Worm (Caenorhabditis elegans) whole organism, young adult: ENCODE measurements around the gene epic-3.
A peak's percentile ranks its signal among the peaks of the same experiment; 100 is the strongest.

Experiments used
- B0035.1 ChIP-seq: sonication (generic microtip); optimal IDR thresholded peaks from 2 replicates; lab custom pipeline; 2016; ENCODE audit warnings: missing genetic modification characterization, mild to moderate bottlenecking, missing compliant biosample characterization, missing genotype, missing genetic modification reagents
- B0336.3 ChIP-seq: fragments of 200-800 bp; sonication (Bioruptor generic); IDR thresholded peaks from 2 replicates; pipeline ENCODE4 v1.3.6; 2022; ENCODE audit warnings: missing genetic modification characterization, missing compliant biosample characterization
- D2030.7 ChIP-seq: fragments of 200-800 bp; sonication (Bioruptor generic); IDR thresholded peaks from 2 replicates; pipeline ENCODE4 v1.3.6; 2022; ENCODE audit warnings: missing genetic modification reagents, missing genetic modification characterization, missing compliant biosample characterization
- F23B12.7 ChIP-seq: sonication (generic microtip); optimal IDR thresholded peaks from 2 replicates; lab custom pipeline; 2017; ENCODE audit warnings: missing genetic modification characterization, mild to moderate bottlenecking, missing compliant biosample characterization, antibody characterized with exemption, moderate library complexity; ENCODE audit not compliant: insufficient read depth
- F55B11.4 ChIP-seq: sonication (generic microtip); optimal IDR thresholded peaks from 2 replicates; lab custom pipeline; 2016; ENCODE audit warnings: missing compliant biosample characterization, missing genetic modification characterization, borderline replicate concordance; ENCODE audit not compliant: insufficient read depth
- K11D2.4 ChIP-seq: fragments of 200-800 bp; sonication (Bioruptor generic); IDR thresholded peaks from 2 replicates; pipeline ENCODE4 v1.3.6; 2022; ENCODE audit warnings: missing genetic modification reagents, missing genetic modification characterization, missing compliant biosample characterization
- T07F8.4 ChIP-seq: sonication (generic microtip); optimal IDR thresholded peaks from 2 replicates; lab custom pipeline; 2016; ENCODE audit warnings: mild to moderate bottlenecking, missing genetic modification characterization, moderate library complexity, missing compliant biosample characterization
- Y67H2A.10 ChIP-seq: fragments of 200-800 bp; sonication (Bioruptor generic); conservative IDR thresholded peaks from 2 replicates; pipeline ENCODE4 v1.3.6; 2022; ENCODE audit warnings: missing genetic modification reagents, missing genetic modification characterization, missing compliant biosample characterization
- aptf-2 ChIP-seq: fragments of 200-800 bp; sonication (Bioruptor generic); conservative IDR thresholded peaks from 2 replicates; pipeline ENCODE4 v1.3.6; 2022; ENCODE audit warnings: missing genetic modification reagents, missing genetic modification characterization, missing compliant biosample characterization
- bed-2 ChIP-seq: fragments of 200-800 bp; sonication (Bioruptor generic); IDR thresholded peaks from 2 replicates; pipeline ENCODE4 v1.3.6; 2022; ENCODE audit warnings: missing genetic modification reagents, missing genetic modification characterization, missing compliant biosample characterization
- cebp-1 ChIP-seq, 2 experiments: fragments of 200-800 bp in 1 of 2; sonication (Bioruptor generic) in 1 of 2; sonication (generic microtip) in 1 of 2; IDR thresholded peaks in 1 of 2; optimal IDR thresholded peaks in 1 of 2; 2 replicates each; pipeline versions ENCODE4 v1.3.6 to Lab custom; 2017 to 2022; ENCODE audit warnings: missing compliant biosample characterization in 2 of 2, missing genetic modification characterization in 2 of 2, mild to moderate bottlenecking in 1 of 2, missing genetic modification reagents in 1 of 2, moderate library complexity in 1 of 2
- ceh-100 ChIP-seq: fragments of 200-800 bp; sonication (Bioruptor generic); IDR thresholded peaks from 2 replicates; pipeline ENCODE4 v1.3.6; 2022; ENCODE audit warnings: missing genetic modification reagents, missing genetic modification characterization, missing compliant biosample characterization
- ceh-40 ChIP-seq: fragments of 200-800 bp; sonication (Bioruptor generic); IDR thresholded peaks from 2 replicates; pipeline ENCODE4 v1.3.6; 2022; ENCODE audit warnings: missing genetic modification characterization, missing compliant biosample characterization
- chd-7 ChIP-seq: sonication (generic microtip); optimal IDR thresholded peaks from 2 replicates; lab custom pipeline; 2016; ENCODE audit warnings: mild to moderate bottlenecking, missing genetic modification characterization, moderate library complexity, missing compliant biosample characterization
- die-1 ChIP-seq: sonication (generic microtip); optimal IDR thresholded peaks from 2 replicates; lab custom pipeline; 2016; ENCODE audit warnings: missing genotype, mild to moderate bottlenecking, missing genetic modification characterization, missing compliant biosample characterization
- efl-1 ChIP-seq: fragments of 150-350 bp; optimal IDR thresholded peaks from 2 replicates; lab custom pipeline; 2014; ENCODE audit warnings: missing biosample characterization, missing genetic modification reagents, missing genetic modification characterization
- egl-44 ChIP-seq: fragments of 200-800 bp; sonication (Bioruptor generic); IDR thresholded peaks from 2 replicates; pipeline ENCODE4 v1.3.6; 2022; ENCODE audit warnings: missing genetic modification reagents, missing genetic modification characterization, missing compliant biosample characterization
- egrh-3 ChIP-seq: fragments of 200-800 bp; sonication (Bioruptor generic); IDR thresholded peaks from 2 replicates; pipeline ENCODE4 v1.3.6; 2022; ENCODE audit warnings: missing genetic modification reagents, missing genetic modification characterization, missing compliant biosample characterization
- ekl-4 ChIP-seq: fragments of 200-800 bp; sonication (Bioruptor generic); IDR thresholded peaks from 2 replicates; pipeline ENCODE4 v1.3.6; 2022; ENCODE audit warnings: missing genetic modification reagents, missing genetic modification characterization, missing compliant biosample characterization
- fkh-3 ChIP-seq: sonication (generic microtip); optimal IDR thresholded peaks from 2 replicates; lab custom pipeline; 2016; ENCODE audit warnings: mild to moderate bottlenecking, missing genetic modification characterization, missing compliant biosample characterization
- hlh-12 ChIP-seq: sonication (generic microtip); optimal IDR thresholded peaks from 2 replicates; lab custom pipeline; 2016; ENCODE audit warnings: missing genetic modification characterization, missing compliant biosample characterization
- hlh-26 ChIP-seq: fragments of 200-800 bp; sonication (Bioruptor generic); conservative IDR thresholded peaks from 2 replicates; pipeline ENCODE4 v1.3.6; 2022; ENCODE audit warnings: missing genetic modification reagents, missing genetic modification characterization, missing compliant biosample characterization
- let-607 ChIP-seq, 2 experiments: fragments of 200-800 bp in 1 of 2; sonication (Bioruptor generic) in 1 of 2; sonication (generic microtip) in 1 of 2; optimal IDR thresholded peaks; 2 replicates each; lab custom pipeline; 2016 to 2018; ENCODE audit warnings: mild to moderate bottlenecking in 2 of 2, missing compliant biosample characterization in 2 of 2, missing genetic modification characterization in 2 of 2, moderate library complexity in 2 of 2, missing genotype in 1 of 2
- lin-40 ChIP-seq: sonication (generic microtip); optimal IDR thresholded peaks from 2 replicates; lab custom pipeline; 2016; ENCODE audit warnings: missing genetic modification characterization, mild to moderate bottlenecking, missing compliant biosample characterization, missing genotype, missing genetic modification reagents
- lir-1 ChIP-seq: fragments of 200-800 bp; sonication (Bioruptor generic); conservative IDR thresholded peaks from 2 replicates; pipeline ENCODE4 v1.3.6; 2022; ENCODE audit warnings: missing genetic modification reagents, missing genetic modification characterization, missing compliant biosample characterization
- madf-6 ChIP-seq: fragments of 200-800 bp; sonication (Bioruptor generic); IDR thresholded peaks from 2 replicates; pipeline ENCODE4 v1.3.6; 2022; ENCODE audit warnings: missing genetic modification reagents, missing genetic modification characterization, missing compliant biosample characterization
- mes-4 ChIP-seq: sonication (generic microtip); optimal IDR thresholded peaks from 2 replicates; lab custom pipeline; 2016; ENCODE audit warnings: missing genotype, missing genetic modification characterization, missing compliant biosample characterization
- mxl-1 ChIP-seq: sonication (generic microtip); optimal IDR thresholded peaks from 2 replicates; lab custom pipeline; 2016; ENCODE audit warnings: missing genetic modification characterization, missing compliant biosample characterization
- nfya-2 ChIP-seq: fragments of 200-800 bp; sonication (Bioruptor generic); IDR thresholded peaks from 2 replicates; pipeline ENCODE4 v1.3.6; 2022; ENCODE audit warnings: missing genetic modification reagents, missing genetic modification characterization, missing compliant biosample characterization
- nhr-120 ChIP-seq: fragments of 200-800 bp; sonication (Bioruptor generic); IDR thresholded peaks from 2 replicates; pipeline ENCODE4 v1.3.6; 2022; ENCODE audit warnings: missing genetic modification characterization, missing compliant biosample characterization
- nhr-179 ChIP-seq: sonication (generic microtip); optimal IDR thresholded peaks from 2 replicates; lab custom pipeline; 2016; ENCODE audit warnings: mild to moderate bottlenecking, missing genetic modification characterization, missing compliant biosample characterization
- nhr-27 ChIP-seq: fragments of 200-800 bp; sonication (Bioruptor generic); optimal IDR thresholded peaks from 2 replicates; lab custom pipeline; 2018; ENCODE audit warnings: mild to moderate bottlenecking, missing genetic modification characterization, moderate library complexity, missing compliant biosample characterization
- nhr-90 ChIP-seq: sonication (generic microtip); optimal IDR thresholded peaks from 2 replicates; lab custom pipeline; 2016; ENCODE audit warnings: missing genotype, mild to moderate bottlenecking, missing genetic modification characterization, missing compliant biosample characterization
- repo-1 ChIP-seq: sonication (generic microtip); optimal IDR thresholded peaks from 2 replicates; lab custom pipeline; 2017; ENCODE audit warnings: mild to moderate bottlenecking, missing genetic modification characterization, missing compliant biosample characterization
- sea-2 ChIP-seq: fragments of 200-800 bp; sonication (Bioruptor generic); IDR thresholded peaks from 2 replicates; pipeline ENCODE4 v1.3.6; 2022; ENCODE audit warnings: missing genetic modification characterization, missing compliant biosample characterization
- snpc-1.3 ChIP-seq: sonication (generic microtip); optimal IDR thresholded peaks from 2 replicates; lab custom pipeline; 2017; ENCODE audit warnings: missing genetic modification characterization, mild to moderate bottlenecking, missing compliant biosample characterization, antibody characterized with exemption, moderate library complexity, missing genotype, missing genetic modification reagents; ENCODE audit not compliant: insufficient read depth
- somi-1 ChIP-seq: fragments of 200-800 bp; sonication (Bioruptor generic); optimal IDR thresholded peaks from 2 replicates; lab custom pipeline; 2018; ENCODE audit warnings: mild to moderate bottlenecking, missing genetic modification characterization, missing compliant biosample characterization
- zfh-2 ChIP-seq: fragments of 200-800 bp; sonication (Bioruptor generic); conservative IDR thresholded peaks from 2 replicates; pipeline ENCODE4 v1.3.6; 2022; ENCODE audit warnings: missing genetic modification reagents, missing genetic modification characterization, missing compliant biosample characterization
- ztf-22 ChIP-seq: fragments of 200-800 bp; sonication (Bioruptor generic); optimal IDR thresholded peaks from 2 replicates; lab custom pipeline; 2018; ENCODE audit warnings: mild to moderate bottlenecking, missing genetic modification characterization, moderate library complexity, missing compliant biosample characterization
- ztf-6 ChIP-seq: fragments of 200-800 bp; sonication (Bioruptor generic); IDR thresholded peaks from 2 replicates; pipeline ENCODE4 v1.3.6; 2022; ENCODE audit warnings: missing genetic modification reagents, missing genetic modification characterization, missing compliant biosample characterization

Gene epic-3

ce11 chrIV:1753481-1753880 is 29.3 kb upstream of the epic-3 start, which contains the start of gene Y41D4A.3:
TSS of gene Y41D4A.3 (plus strand) at chrIV:1753781.
- TF ChIP-seq ztf-6: no peak
- TF ChIP-seq, all 124 proteins: peak for 0

DNA sequence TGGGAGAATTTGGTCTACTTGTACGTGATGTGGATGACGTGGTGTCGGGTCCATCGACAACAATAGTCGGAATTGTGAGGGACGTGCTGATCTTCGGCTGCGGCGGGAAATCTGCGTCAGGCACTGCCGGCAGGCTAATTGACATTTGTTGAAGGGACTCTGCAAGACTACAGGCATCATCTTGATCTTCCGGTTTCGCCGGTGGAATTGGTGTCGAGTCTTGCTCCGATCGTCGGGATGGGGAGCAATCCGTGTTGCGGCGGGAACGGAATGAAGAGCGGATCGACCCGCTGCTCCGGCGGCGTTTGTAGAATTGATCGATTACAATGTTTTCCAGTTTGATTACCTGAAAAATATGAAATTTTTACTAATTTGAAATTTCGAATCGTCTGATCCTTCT is 28.3 kb upstream of the epic-3 start:
- peak; percentile 71 for TF ChIP-seq zfh-2 (GFP tag; lab: Robert Waterston, UW)
- no peak for TF ChIP-seq nhr-27
- TF ChIP-seq, all 124 proteins: peak for 1

- TF ChIP-seq cebp-1 (GFP tag; IDR thresholded peaks at IDR 0.05; lab: Robert Waterston, UW): no peak
- peak; percentile 28 for TF ChIP-seq cebp-1 (tag; optimal IDR thresholded peaks at IDR 0.05; lab: Kevin White, UChicago)
- TF ChIP-seq madf-6 (GFP tag; lab: Robert Waterston, UW): peak; percentile 40; the same call in 1 of the 2 replicates
- TF ChIP-seq T07F8.4 (tag; lab: Kevin White, UChicago): no peak
- TF ChIP-seq egrh-3 (GFP tag; lab: Robert Waterston, UW): peak; percentile 38; the same call in 1 of the 2 replicates
- TF ChIP-seq K11D2.4 (GFP tag; lab: Robert Waterston, UW): 0 out of 2 replicates have a peak, but pooled peaks have one; percentile 27
- TF ChIP-seq ceh-100: no peak
These were observed 27.1 kb upstream of the epic-3 start for ce11 chrIV:1751243-1751642.

DNA sequence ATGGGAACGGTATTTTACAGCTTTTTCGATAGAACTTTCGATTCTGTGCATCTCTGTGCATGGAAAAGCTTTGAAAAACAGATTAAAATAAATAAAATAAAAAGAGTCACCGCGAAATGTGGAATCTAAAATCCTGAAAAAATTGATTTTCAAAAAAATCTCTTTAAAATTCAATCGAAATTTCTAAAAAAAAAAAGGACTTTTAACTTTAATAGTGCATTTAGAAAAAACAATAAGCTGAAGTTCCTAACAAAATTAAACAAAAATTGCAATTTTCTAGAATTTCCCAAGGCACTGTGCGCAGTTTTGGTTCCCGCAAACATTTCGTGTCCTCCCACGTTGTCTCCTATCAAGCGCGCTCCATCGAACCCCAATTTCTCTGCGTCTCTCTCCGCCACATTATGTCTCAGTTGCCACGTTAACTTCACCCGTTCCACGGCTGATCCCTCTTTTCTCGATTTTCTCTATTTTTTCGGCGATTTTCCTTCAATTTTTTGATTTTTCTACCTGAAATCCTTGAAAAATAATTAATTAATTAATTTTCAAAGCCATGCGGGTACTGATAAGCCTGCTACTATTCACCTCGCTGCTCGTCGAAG is 21.4 kb upstream of the epic-3 start, which contains the start of the genes Y41D4A.6 and Y41D4A.4:
Gene Y41D4A.6, minus strand, starts transcription at position 51 of the 599 bp plus-strand sequence.
Gene Y41D4A.4, plus strand, starts transcription at position 549 of the 599 bp plus-strand sequence.
- TF ChIP-seq die-1 (tag; lab: Kevin White, UChicago): peak; percentile 12
- no peak for TF ChIP-seq nhr-179 (tag; lab: Kevin White, UChicago)
- TF ChIP-seq mxl-1: no peak
- peak; percentile 5 for TF ChIP-seq efl-1 (GFP tag; lab: Kevin White, UChicago)
- peak; percentile 43; the same call in 1 of the 2 replicates for TF ChIP-seq bed-2 (GFP tag; lab: Robert Waterston, UW)
- TF ChIP-seq F55B11.4 (tag; lab: Kevin White, UChicago): no peak
- peak; percentile 76 for TF ChIP-seq aptf-2
- TF ChIP-seq snpc-1.3 (tag; lab: Kevin White, UChicago): peak; percentile 25
- TF ChIP-seq mes-4 (tag; lab: Kevin White, UChicago): no peak
- TF ChIP-seq sea-2 (GFP tag; lab: Robert Waterston, UW): no peak
- TF ChIP-seq F23B12.7: peak; percentile 64
- TF ChIP-seq ceh-40 (GFP tag; lab: Robert Waterston, UW): no peak
- TF ChIP-seq zfh-2 (GFP tag; lab: Robert Waterston, UW): no peak; the same call in 1 of the 2 replicates
- TF ChIP-seq B0035.1 (tag; lab: Kevin White, UChicago): peak; percentile 38
- no peak for TF ChIP-seq hlh-12 (tag; lab: Kevin White, UChicago)
- TF ChIP-seq lir-1 (GFP tag; lab: Robert Waterston, UW): peak; percentile 56; the same call in 1 of the 2 replicates
- TF ChIP-seq B0336.3 (GFP tag; lab: Robert Waterston, UW): peak; percentile 51; the same call in 1 of the 2 replicates
- TF ChIP-seq nfya-2 (GFP tag; lab: Robert Waterston, UW): no peak
- TF ChIP-seq nhr-27: no peak
- TF ChIP-seq chd-7: no peak
- no peak for TF ChIP-seq fkh-3
- TF ChIP-seq D2030.7: peak; percentile 89
- TF ChIP-seq somi-1 (GFP tag; lab: Kevin White, UChicago): peak; percentile 31
- TF ChIP-seq ekl-4: 0 out of 2 replicates have a peak, but pooled peaks have one; percentile 48
- peak; percentile 39 to 83 for TF ChIP-seq let-607 (tag; optimal IDR thresholded peaks at IDR 0.05; lab: Kevin White, UChicago)
- no peak for TF ChIP-seq egl-44 (GFP tag; lab: Robert Waterston, UW)
- TF ChIP-seq hlh-26: no peak
- TF ChIP-seq repo-1 (tag; lab: Kevin White, UChicago): no peak
- no peak for TF ChIP-seq ztf-22 (GFP tag; lab: Kevin White, UChicago)
- peak; percentile 61 for TF ChIP-seq lin-40 (tag; lab: Kevin White, UChicago)
- TF ChIP-seq K11D2.4 (GFP tag; lab: Robert Waterston, UW): 0 out of 2 replicates have a peak, but pooled peaks have one; percentile 26
- no peak for TF ChIP-seq Y67H2A.10 (GFP tag; lab: Robert Waterston, UW)
- no peak for TF ChIP-seq nhr-120 (GFP tag; lab: Robert Waterston, UW)
- peak; percentile 3 for TF ChIP-seq nhr-90 (tag; lab: Kevin White, UChicago)
- peak; percentile 57 for TF ChIP-seq T07F8.4 (tag; lab: Kevin White, UChicago)
